Worm (Caenorhabditis elegans): ENCODE measurements around the gene str-187.

ce11 chrIV:17279592-17280440, 14.4 kb downstream of the str-187 start:
- TF ChIP-seq W03F9.2 (tag; optimal IDR thresholded peaks at IDR 0.05) (no peak), him-1 (tag; optimal IDR thresholded peaks at IDR 0.05) (no peak)
